Worm (Caenorhabditis elegans): ENCODE results near the gene srt-49.

- TF ChIP-seq Y56A3A.18 (GFP tag; IDR thresholded peaks at IDR 0.05): no peak
- TF ChIP-seq cebp-2 (GFP tag; IDR thresholded peaks at IDR 0.05): peak; percentile 83; the same call in 1 of the 2 replicates
- TF ChIP-seq egl-18 (GFP tag; IDR thresholded peaks at IDR 0.05): no peak
- no peak for TF ChIP-seq F49E8.2 (tag; optimal IDR thresholded peaks at IDR 0.05; ENCODE audit: insufficient read depth)
- no peak for TF ChIP-seq pha-4 (tag; optimal IDR thresholded peaks at IDR 0.05)
- TF ChIP-seq ztf-22 (GFP tag; optimal IDR thresholded peaks at IDR 0.05): no peak
- TF ChIP-seq dpl-1 (GFP tag; optimal IDR thresholded peaks at IDR 0.05): no peak
Measured at ce11 chrIV:15046162-15046561, 52.0 kb downstream of the srt-49 start.
